Fruit fly (Drosophila melanogaster): ENCODE measurements around the gene CG11601.

DNA sequence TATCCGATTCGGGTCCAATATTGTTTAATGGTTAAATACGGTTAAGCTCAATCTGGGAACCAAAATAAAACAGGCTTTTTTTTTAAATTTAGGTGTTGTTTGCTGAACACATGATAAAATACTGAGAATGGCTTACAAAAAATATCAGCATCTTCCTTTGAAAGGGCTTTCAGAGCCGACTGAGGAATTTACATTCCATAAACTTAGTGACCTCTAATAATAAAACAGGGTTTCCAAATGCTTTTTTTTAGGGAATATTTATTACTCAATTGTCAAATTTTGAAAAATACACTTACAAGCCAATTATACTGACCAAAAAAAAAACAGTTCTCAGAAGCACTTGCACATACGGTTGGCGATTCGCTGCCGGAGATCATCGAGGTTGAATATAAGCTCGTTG is 46.6 kb upstream of the CG11601 start, which contains the start of gene CG43755:
- TF ChIP-seq insv (optimal IDR thresholded peaks at IDR 0.05) = no peak
- TF ChIP-seq Myc (optimal IDR thresholded peaks at IDR 0.05) = no peak
- no peak for TF ChIP-seq psq (optimal IDR thresholded peaks at IDR 0.05)

Data from Kc167 (cell line).